Worm (Caenorhabditis elegans) whole organism, L2 larva: Measurements from ENCODE around the gene srw-61.

Experiments
- C34F6.9 ChIP-seq: fragments of 150-350 bp; optimal IDR thresholded peaks from 2 replicates; lab custom pipeline; 2014; ENCODE audit warnings: missing biosample characterization, missing genetic modification characterization
- F13H6.1 ChIP-seq: sonication (generic microtip); optimal IDR thresholded peaks from 2 replicates; lab custom pipeline; 2016; ENCODE audit warnings: missing genetic modification characterization, missing compliant biosample characterization
- R02D3.7 ChIP-seq: fragments of 150-350 bp; optimal IDR thresholded peaks from 2 replicates; lab custom pipeline; 2014; ENCODE audit warnings: missing biosample characterization, missing genetic modification characterization
- ZK546.5 ChIP-seq: sonication (generic microtip); optimal IDR thresholded peaks from 2 replicates; lab custom pipeline; 2017; ENCODE audit warnings: missing biosample characterization, missing genetic modification characterization
- alr-1 ChIP-seq: fragments of 150-350 bp; optimal IDR thresholded peaks from 2 replicates; lab custom pipeline; 2014; ENCODE audit warnings: missing biosample characterization, missing genetic modification characterization
- aly-2 ChIP-seq: fragments of 150-350 bp; optimal IDR thresholded peaks from 2 replicates; lab custom pipeline; 2014; ENCODE audit warnings: missing biosample characterization, missing genetic modification characterization
- ceh-16 ChIP-seq: fragments of 150-350 bp; optimal IDR thresholded peaks from 2 replicates; lab custom pipeline; 2014; ENCODE audit warnings: missing biosample characterization, missing genetic modification characterization
- ceh-82 ChIP-seq: fragments of 150-350 bp; optimal IDR thresholded peaks from 2 replicates; lab custom pipeline; 2014; ENCODE audit warnings: missing biosample characterization, missing genetic modification characterization
- crh-2 ChIP-seq: sonication (generic microtip); optimal IDR thresholded peaks from 2 replicates; lab custom pipeline; 2017; ENCODE audit warnings: missing biosample characterization, missing genetic modification characterization
- egl-27 ChIP-seq: sonication (generic microtip); optimal IDR thresholded peaks from 3 replicates; lab custom pipeline; 2017; ENCODE audit warnings: missing biosample characterization, missing genetic modification reagents, missing genetic modification characterization
- elt-1 ChIP-seq: fragments of 150-350 bp; optimal IDR thresholded peaks from 2 replicates; lab custom pipeline; 2014; ENCODE audit warnings: missing biosample characterization, missing genetic modification characterization
- elt-3 ChIP-seq: sonication (generic microtip); optimal IDR thresholded peaks from 2 replicates; lab custom pipeline; 2017; ENCODE audit warnings: missing biosample characterization, missing genetic modification characterization
- fos-1 ChIP-seq: fragments of 150-350 bp; optimal IDR thresholded peaks from 2 replicates; lab custom pipeline; 2014; ENCODE audit warnings: missing biosample characterization, missing genetic modification characterization
- gmeb-1 ChIP-seq: fragments of 150-350 bp; optimal IDR thresholded peaks from 2 replicates; lab custom pipeline; 2014; ENCODE audit warnings: missing biosample characterization, missing genetic modification characterization
- lin-11 ChIP-seq: fragments of 150-350 bp; sonication (generic microtip); optimal IDR thresholded peaks from 2 replicates; lab custom pipeline; 2014; ENCODE audit warnings: missing biosample characterization, missing genetic modification characterization, inconsistent platforms, mixed read lengths
- lin-13 ChIP-seq: fragments of 150-350 bp; optimal IDR thresholded peaks from 2 replicates; lab custom pipeline; 2014; ENCODE audit warnings: missing biosample characterization, missing genetic modification reagents, missing genetic modification characterization
- lin-39 ChIP-seq: fragments of 150-350 bp; optimal IDR thresholded peaks from 2 replicates; lab custom pipeline; 2014; ENCODE audit warnings: missing biosample characterization, missing genetic modification reagents, missing genetic modification characterization
- lsy-2 ChIP-seq, 2 experiments: fragments of 150-350 bp in 1 of 2; sonication (generic microtip) in 1 of 2; optimal IDR thresholded peaks; 2 replicates each; lab custom pipeline; 2014 to 2017; ENCODE audit warnings: missing biosample characterization in 2 of 2, missing genetic modification characterization in 2 of 2
- mab-5 ChIP-seq: fragments of 150-350 bp; optimal IDR thresholded peaks from 2 replicates; lab custom pipeline; 2014; ENCODE audit warnings: missing biosample characterization, missing genetic modification characterization
- mdl-1 ChIP-seq, 2 experiments: fragments of 150-350 bp in 1 of 2; sonication (generic microtip) in 1 of 2; optimal IDR thresholded peaks; 2 replicates each; lab custom pipeline; 2017; ENCODE audit warnings: missing biosample characterization in 2 of 2, missing genetic modification characterization in 2 of 2
- nhr-11 ChIP-seq: fragments of 150-350 bp; optimal IDR thresholded peaks from 2 replicates; lab custom pipeline; 2014; ENCODE audit warnings: missing biosample characterization, missing genetic modification characterization
- nhr-12 ChIP-seq: fragments of 150-350 bp; optimal IDR thresholded peaks from 2 replicates; lab custom pipeline; 2014; ENCODE audit warnings: missing biosample characterization, missing genetic modification characterization
- nhr-21 ChIP-seq: fragments of 150-350 bp; optimal IDR thresholded peaks from 2 replicates; lab custom pipeline; 2014; ENCODE audit warnings: missing biosample characterization, missing genetic modification characterization
- nhr-23 ChIP-seq: fragments of 150-350 bp; optimal IDR thresholded peaks from 2 replicates; lab custom pipeline; 2014; ENCODE audit warnings: missing biosample characterization, missing genetic modification reagents, missing genetic modification characterization
- nhr-237 ChIP-seq: fragments of 150-350 bp; optimal IDR thresholded peaks from 2 replicates; lab custom pipeline; 2014; ENCODE audit warnings: missing biosample characterization, missing genetic modification characterization
- nhr-25 ChIP-seq: fragments of 150-350 bp; sonication (generic microtip); optimal IDR thresholded peaks from 3 replicates; lab custom pipeline; 2014; ENCODE audit warnings: missing biosample characterization, missing genetic modification characterization
- nhr-6 ChIP-seq: fragments of 150-350 bp; optimal IDR thresholded peaks from 2 replicates; lab custom pipeline; 2014; ENCODE audit warnings: missing biosample characterization, missing genetic modification characterization
- peb-1 ChIP-seq: fragments of 150-350 bp; optimal IDR thresholded peaks from 2 replicates; lab custom pipeline; 2014; ENCODE audit warnings: missing biosample characterization, missing genetic modification characterization
- sem-4 ChIP-seq: fragments of 150-350 bp; optimal IDR thresholded peaks from 2 replicates; lab custom pipeline; 2014; ENCODE audit warnings: missing biosample characterization, missing genetic modification reagents, missing genetic modification characterization
- skn-1 ChIP-seq: sonication (generic microtip); optimal IDR thresholded peaks from 2 replicates; lab custom pipeline; 2017; ENCODE audit warnings: missing biosample characterization, missing genetic modification characterization
- sma-3 ChIP-seq: sonication (generic microtip); optimal IDR thresholded peaks from 2 replicates; lab custom pipeline; 2016; ENCODE audit warnings: missing genetic modification reagents, missing genetic modification characterization, missing compliant biosample characterization
- unc-39 ChIP-seq: fragments of 150-350 bp; optimal IDR thresholded peaks from 2 replicates; lab custom pipeline; 2014; ENCODE audit warnings: missing biosample characterization, missing genetic modification characterization
- unc-55 ChIP-seq: fragments of 150-350 bp; sonication (generic microtip); optimal IDR thresholded peaks from 3 replicates; lab custom pipeline; 2014; ENCODE audit warnings: missing biosample characterization, missing genetic modification reagents, missing genetic modification characterization
- zag-1 ChIP-seq: fragments of 150-350 bp; optimal IDR thresholded peaks from 2 replicates; lab custom pipeline; 2014; ENCODE audit warnings: missing biosample characterization, missing genetic modification characterization
- ztf-1 ChIP-seq: fragments of 200-800 bp; sonication (Bioruptor generic); conservative IDR thresholded peaks from 2 replicates; pipeline ENCODE4 v1.3.6; 2022; ENCODE audit warnings: missing genetic modification characterization, missing compliant biosample characterization
- ztf-11 ChIP-seq: sonication (generic microtip); optimal IDR thresholded peaks from 2 replicates; lab custom pipeline; 2017; ENCODE audit warnings: missing biosample characterization, missing genetic modification characterization

srw-61 gene

ce11 chrIV:16238555-16238954, at the start of gene srw-61:
Gene srw-61 (minus strand): TSS chrIV:16238655.
- TF ChIP-seq peb-1 (tag; lab: Kevin White, UChicago) (no peak), gmeb-1 (tag; lab: Kevin White, UChicago) (no peak), sma-3 (no peak), elt-3 (no peak), nhr-237 (tag; lab: Kevin White, UChicago) (no peak), R02D3.7 (tag; lab: Kevin White, UChicago) (no peak), lsy-2 (tag; optimal IDR thresholded peaks at IDR 0.05; lab: Kevin White, UChicago) (no peak), elt-1 (tag; lab: Kevin White, UChicago) (no peak), fos-1 (tag; lab: Kevin White, UChicago) (no peak), nhr-12 (no peak), zag-1 (tag; lab: Kevin White, UChicago) (no peak), unc-55 (no peak), nhr-25 (tag; lab: Kevin White, UChicago) (no peak), nhr-21 (tag; lab: Kevin White, UChicago) (no peak), lin-11 (tag; lab: Kevin White, UChicago) (no peak)

DNA sequence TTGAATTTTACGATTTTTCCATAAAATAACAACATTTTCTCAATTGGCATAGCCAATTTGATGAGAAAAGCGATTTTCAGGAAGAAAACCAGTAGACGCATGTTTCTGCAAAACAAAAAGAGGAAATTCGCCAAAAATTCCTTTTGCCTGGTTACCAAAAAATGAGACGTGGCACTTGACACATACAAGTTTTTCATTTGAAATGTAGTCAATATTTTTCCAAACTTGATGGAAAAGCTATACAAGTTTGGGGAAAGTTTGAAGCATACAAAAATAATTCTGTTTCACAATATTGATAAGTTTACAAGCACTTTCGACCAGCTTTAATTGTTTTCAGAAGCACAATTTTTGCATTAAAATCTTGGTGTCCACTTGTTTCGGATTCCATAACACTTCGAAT, 42.2 kb upstream of the srw-61 start, which contains the start of gene clec-191:
Gene clec-191 (minus strand): TSS at position 101 of the 400 bp plus-strand sequence.
- TF ChIP-seq ztf-1 (GFP tag; lab: Robert Waterston, UW) (no peak), lin-39 (tag; lab: Kevin White, UChicago) (no peak), crh-2 (tag; lab: Kevin White, UChicago) (no peak), mdl-1 (tag; optimal IDR thresholded peaks at IDR 0.05; lab: Kevin White, UChicago) (no peak), ztf-11 (tag; lab: Kevin White, UChicago) (no peak), mab-5 (tag; lab: Kevin White, UChicago) (no peak)

ce11 chrIV:16277902-16278301, 39.4 kb upstream of the srw-61 start, which contains the start of gene ccch-2:
Gene ccch-2 (plus strand): TSS chrIV:16278202.
- TF ChIP-seq F13H6.1 (tag; lab: Kevin White, UChicago), result no peak
- TF ChIP-seq unc-55, result no peak
- no peak for TF ChIP-seq nhr-25 (tag; lab: Kevin White, UChicago)
- TF ChIP-seq ztf-1 (GFP tag; lab: Robert Waterston, UW), result no peak
- no peak for TF ChIP-seq C34F6.9

DNA sequence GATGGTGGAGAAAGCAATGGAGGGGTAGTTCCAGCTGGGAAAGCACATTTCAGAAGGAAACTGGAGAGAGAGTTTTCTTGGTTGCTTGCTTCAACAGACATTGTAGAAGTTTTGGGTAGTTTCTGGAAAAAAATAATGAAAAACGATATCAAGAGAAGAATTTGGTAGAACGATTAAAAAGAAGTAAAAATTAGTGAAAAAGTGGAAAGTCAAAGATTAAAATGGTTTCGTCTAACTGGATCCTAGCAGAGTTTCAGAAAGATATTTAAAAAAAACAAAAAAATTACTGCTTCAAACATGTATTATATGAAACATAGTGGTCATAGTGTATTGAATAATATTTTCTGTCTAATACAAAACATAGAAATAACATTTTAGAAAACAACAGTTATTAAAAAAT, 38.8 kb upstream of the srw-61 start, which contains the start of gene F38C2.7:
Gene F38C2.7 (minus strand): TSS at position 101 of the 400 bp plus-strand sequence.
- no peak for TF ChIP-seq lin-13
- TF ChIP-seq unc-39, result no peak
- TF ChIP-seq ceh-82 (tag; lab: Kevin White, UChicago), result no peak
- TF ChIP-seq egl-27 (tag; lab: Kevin White, UChicago), result no peak
- TF ChIP-seq nhr-21 (tag; lab: Kevin White, UChicago), result no peak
- no peak for TF ChIP-seq peb-1 (tag; lab: Kevin White, UChicago)
- no peak for TF ChIP-seq sem-4 (tag; lab: Kevin White, UChicago)
- TF ChIP-seq elt-1 (tag; lab: Kevin White, UChicago), result no peak
- no peak for TF ChIP-seq nhr-6 (tag; lab: Kevin White, UChicago)
- no peak for TF ChIP-seq lsy-2 (tag; optimal IDR thresholded peaks at IDR 0.05; lab: Kevin White, UChicago)
- TF ChIP-seq nhr-11 (tag; lab: Kevin White, UChicago), result no peak
- no peak for TF ChIP-seq alr-1 (tag; lab: Kevin White, UChicago)
- no peak for TF ChIP-seq ZK546.5 (tag; lab: Kevin White, UChicago)
- TF ChIP-seq aly-2 (tag; lab: Kevin White, UChicago), result no peak
- TF ChIP-seq skn-1 (tag; lab: Kevin White, UChicago), result no peak
- TF ChIP-seq lin-11 (tag; lab: Kevin White, UChicago), result no peak
- no peak for TF ChIP-seq nhr-23

ce11 chrIV:16270955-16271354, 32.5 kb upstream of the srw-61 start, which contains the start of gene F38C2.4:
Gene F38C2.4 (plus strand): TSS chrIV:16271255.
- no peak for TF ChIP-seq alr-1 (tag; lab: Kevin White, UChicago)
- TF ChIP-seq ceh-82 (tag; lab: Kevin White, UChicago), result no peak
- no peak for TF ChIP-seq mdl-1 (tag; optimal IDR thresholded peaks at IDR 0.05; lab: Kevin White, UChicago)
- no peak for TF ChIP-seq elt-3
- no peak for TF ChIP-seq ceh-16 (tag; lab: Kevin White, UChicago)
- no peak for TF ChIP-seq lin-39 (tag; lab: Kevin White, UChicago)
- TF ChIP-seq nhr-11 (tag; lab: Kevin White, UChicago), result no peak
- no peak for TF ChIP-seq C34F6.9
- TF ChIP-seq ztf-1 (GFP tag; lab: Robert Waterston, UW), result no peak
